Worm (Caenorhabditis elegans): ENCODE results near the gene unc-112.

DNA sequence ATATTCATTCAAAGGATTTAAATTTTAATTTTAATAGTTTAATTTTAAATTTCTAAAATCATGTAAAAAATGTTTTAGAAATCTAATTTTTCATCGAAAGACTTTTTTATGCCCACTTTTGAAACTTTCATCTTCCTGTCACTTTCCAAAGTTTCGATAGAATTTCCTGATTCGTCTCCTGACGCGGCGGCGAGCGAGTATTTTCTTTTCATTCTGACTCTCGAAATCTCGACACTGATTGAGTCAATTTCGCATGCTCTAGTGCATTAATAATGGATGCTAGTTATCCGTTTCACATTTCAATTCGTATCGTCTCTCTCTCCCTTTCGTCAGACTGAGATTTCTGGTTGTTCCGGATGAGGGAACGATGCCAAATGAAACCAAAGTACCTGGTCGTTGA lies 47.6 kb downstream of the unc-112 start:
- TF ChIP-seq egl-27 (tag; optimal IDR thresholded peaks at IDR 0.05) (no peak), unc-62 (GFP tag; optimal IDR thresholded peaks at IDR 0.05 in 1 of 2) (no peak), unc-62 (tag; optimal IDR thresholded peaks at IDR 0.05) (no peak), ceh-32 (tag; optimal IDR thresholded peaks at IDR 0.05; ENCODE audit: poor library complexity) (no peak), tag-97 (GFP tag; IDR thresholded peaks at IDR 0.05) (no peak), nhr-76 (tag; optimal IDR thresholded peaks at IDR 0.05) (no peak), mdt-29 (GFP tag; IDR thresholded peaks at IDR 0.05) (no peak)

Data from whole organism, L4 larva.